Worm (Caenorhabditis elegans) whole organism, midembryonic: ENCODE data around the gene C27D9.2.

ENCODE experiments used
- cog-1 ChIP-seq: sonication (generic microtip); optimal IDR thresholded peaks from 2 replicates; lab custom pipeline; 2016; ENCODE audit warnings: missing genetic modification characterization, missing compliant biosample characterization
- flt-1 ChIP-seq: fragments of 200-800 bp; sonication (Bioruptor generic); IDR thresholded peaks from 2 replicates; pipeline ENCODE4 v1.3.6; 2022; ENCODE audit warnings: missing genetic modification characterization, missing compliant biosample characterization
- ref-1 ChIP-seq: fragments of 200-800 bp; sonication (Bioruptor generic); conservative IDR thresholded peaks from 2 replicates; pipeline ENCODE4 v1.3.6; 2022; ENCODE audit warnings: missing genetic modification reagents, missing genetic modification characterization, missing compliant biosample characterization
- ztf-23 ChIP-seq: fragments of 200-800 bp; sonication (Bioruptor generic); IDR thresholded peaks from 2 replicates; pipeline ENCODE4 v1.3.6; 2022; ENCODE audit warnings: missing genetic modification reagents, missing genetic modification characterization, missing compliant biosample characterization

ce11 chrII:4797071-4797470 is 40.4 kb upstream of the C27D9.2 start, which contains the start of gene C33F10.14:
- TF ChIP-seq flt-1 (GFP tag; lab: Robert Waterston, UW) = no peak
- no peak for TF ChIP-seq ref-1 (GFP tag; lab: Robert Waterston, UW)
- TF ChIP-seq cog-1 (tag; lab: Kevin White, UChicago) = no peak
- TF ChIP-seq ztf-23 (GFP tag; lab: Robert Waterston, UW) = no peak
